Worm (Caenorhabditis elegans): ENCODE measurements around the gene rps-18.

The rps-18 gene

ce11 chrIV:14864529-14864928 is 39.0 kb downstream of the rps-18 start:
- no peak for TF ChIP-seq ama-1 (optimal IDR thresholded peaks at IDR 0.05)

- TF ChIP-seq tra-4 (tag; optimal IDR thresholded peaks at IDR 0.05) (no peak), ceh-13 (GFP tag; optimal IDR thresholded peaks at IDR 0.05) (no peak), scrt-1 (GFP tag; IDR thresholded peaks at IDR 0.05) (no peak), tbx-11 (GFP tag; IDR thresholded peaks at IDR 0.05) (no peak), ceh-36 (tag; optimal IDR thresholded peaks at IDR 0.05) (no peak), hmg-4 (GFP tag; optimal IDR thresholded peaks at IDR 0.05) (no peak), flt-1 (GFP tag; IDR thresholded peaks at IDR 0.05) (no peak), tbx-37 (GFP tag; conservative IDR thresholded peaks at IDR 0.05) (no peak), pes-1 (GFP tag; IDR thresholded peaks at IDR 0.05) (no peak)
These were observed 43.1 kb downstream of the rps-18 start for ce11 chrIV:14868560-14868959.

ce11 chrIV:14869844-14870433 is 44.5 kb downstream of the rps-18 start:
- TF ChIP-seq flt-1 (GFP tag; IDR thresholded peaks at IDR 0.05) (no peak), ceh-13 (GFP tag; optimal IDR thresholded peaks at IDR 0.05) (no peak), sea-1 (GFP tag; conservative IDR thresholded peaks at IDR 0.05) (no peak), hnd-1 (tag; optimal IDR thresholded peaks at IDR 0.05) (no peak), tbx-37 (GFP tag; conservative IDR thresholded peaks at IDR 0.05) (no peak), tbx-11 (GFP tag; IDR thresholded peaks at IDR 0.05) (no peak), ama-1 (optimal IDR thresholded peaks at IDR 0.05) (no peak), tra-4 (tag; optimal IDR thresholded peaks at IDR 0.05) (no peak), scrt-1 (GFP tag; IDR thresholded peaks at IDR 0.05) (no peak), F13C5.2 (tag; optimal IDR thresholded peaks at IDR 0.05) (no peak), aly-1 (tag; optimal IDR thresholded peaks at IDR 0.05) (no peak), hmbx-1 (tag; optimal IDR thresholded peaks at IDR 0.05) (no peak), ceh-36 (tag; optimal IDR thresholded peaks at IDR 0.05) (no peak), pes-1 (GFP tag; IDR thresholded peaks at IDR 0.05) (no peak), B0310.2 (tag; optimal IDR thresholded peaks at IDR 0.05) (no peak), hmg-4 (GFP tag; optimal IDR thresholded peaks at IDR 0.05) (no peak), ets-7 (tag; optimal IDR thresholded peaks at IDR 0.05) (no peak)

- TF ChIP-seq flt-1 (GFP tag; IDR thresholded peaks at IDR 0.05) (no peak), hmbx-1 (tag; optimal IDR thresholded peaks at IDR 0.05) (no peak), hmg-4 (GFP tag; optimal IDR thresholded peaks at IDR 0.05) (no peak), aly-1 (tag; optimal IDR thresholded peaks at IDR 0.05) (peak; percentile 66), sea-1 (GFP tag; conservative IDR thresholded peaks at IDR 0.05) (0 out of 2 replicates have a peak, but pooled peaks have one; percentile 35), ceh-36 (tag; optimal IDR thresholded peaks at IDR 0.05) (no peak), B0310.2 (tag; optimal IDR thresholded peaks at IDR 0.05) (no peak), ceh-13 (GFP tag; optimal IDR thresholded peaks at IDR 0.05) (peak; percentile 17), tbx-37 (GFP tag; conservative IDR thresholded peaks at IDR 0.05) (no peak), tra-4 (tag; optimal IDR thresholded peaks at IDR 0.05) (no peak), tbx-11 (GFP tag; IDR thresholded peaks at IDR 0.05) (no peak), F13C5.2 (tag; optimal IDR thresholded peaks at IDR 0.05) (peak; percentile 31), pes-1 (GFP tag; IDR thresholded peaks at IDR 0.05) (no peak), scrt-1 (GFP tag; IDR thresholded peaks at IDR 0.05) (no peak), hnd-1 (tag; optimal IDR thresholded peaks at IDR 0.05) (no peak), ets-7 (tag; optimal IDR thresholded peaks at IDR 0.05) (no peak), ama-1 (optimal IDR thresholded peaks at IDR 0.05) (no peak)
These were observed 46.8 kb downstream of the rps-18 start for ce11 chrIV:14872320-14872719.

- TF ChIP-seq hnd-1 (tag; optimal IDR thresholded peaks at IDR 0.05) (no peak), F13C5.2 (tag; optimal IDR thresholded peaks at IDR 0.05) (no peak), tbx-11 (GFP tag; IDR thresholded peaks at IDR 0.05) (no peak), aly-1 (tag; optimal IDR thresholded peaks at IDR 0.05) (no peak), hmg-4 (GFP tag; optimal IDR thresholded peaks at IDR 0.05) (peak; percentile 71)
These were observed 49.6 kb downstream of the rps-18 start for ce11 chrIV:14874926-14875570.

Data from whole organism, early embryonic.